Fruit fly (Drosophila melanogaster) whole organism, embryonic: ENCODE measurements around the gene dpp.
A peak's percentile ranks its signal among the peaks of the same experiment; 100 is the strongest.

Source experiments
- Aef1 ChIP-seq: fragments of 200-800 bp; sonication (Bioruptor generic); IDR thresholded peaks from 3 replicates; pipeline ENCODE4 v1.3.6; 2022; ENCODE audit warnings: missing biosample characterization, missing genetic modification characterization
- Antp ChIP-seq: fragments of 200-800 bp; sonication (Bioruptor generic); optimal IDR thresholded peaks from 3 replicates; lab custom pipeline; 2016; ENCODE audit warnings: missing biosample characterization, missing genetic modification characterization
- Asciz ChIP-seq: fragments of 200-800 bp; sonication (Bioruptor generic); optimal IDR thresholded peaks from 2 replicates; lab custom pipeline; 2017; ENCODE audit warnings: missing biosample characterization, mild to moderate bottlenecking, missing genetic modification characterization, missing genetic modification reagents
- Awh ChIP-seq: fragments of 200-800 bp; sonication (Bioruptor generic); IDR thresholded peaks from 2 replicates; pipeline ENCODE4, ENCODE4 v1.3.6; 2022; ENCODE audit warnings: missing biosample characterization, missing genetic modification characterization
- B-H1 ChIP-seq: fragments of 200-800 bp; sonication (Bioruptor generic); IDR thresholded peaks from 3 replicates; pipeline ENCODE4 v1.3.6; 2022; ENCODE audit warnings: missing biosample characterization, missing genetic modification characterization
- CG10321 ChIP-seq: fragments of 200-800 bp; sonication (Bioruptor generic); IDR thresholded peaks from 2 replicates; pipeline ENCODE4 v1.3.6; 2022; ENCODE audit warnings: missing biosample characterization, missing genetic modification characterization
- CG11504 ChIP-seq: fragments of 200-800 bp; sonication (Bioruptor generic); optimal IDR thresholded peaks from 3 replicates; lab custom pipeline; 2019; ENCODE audit warnings: missing biosample characterization, mild to moderate bottlenecking, missing genetic modification characterization, moderate library complexity
- CG12769 ChIP-seq: fragments of 200-800 bp; sonication (Bioruptor generic); optimal IDR thresholded peaks from 2 replicates; lab custom pipeline; 2019; ENCODE audit warnings: missing biosample characterization, mild to moderate bottlenecking, missing genetic modification characterization, moderate library complexity
- CG14860 ChIP-seq: fragments of 200-800 bp; sonication (Bioruptor generic); IDR thresholded peaks from 3 replicates; pipeline ENCODE4 v1.3.6; 2022; ENCODE audit warnings: missing biosample characterization, missing genetic modification characterization; ENCODE audit not compliant: partially characterized antibody
- CG17328 ChIP-seq: fragments of 200-800 bp; sonication (Bioruptor generic); IDR thresholded peaks from 2 replicates; pipeline ENCODE4 v1.3.6; 2022; ENCODE audit warnings: missing biosample characterization, missing genetic modification characterization
- CG17802 ChIP-seq: fragments of 200-800 bp; sonication (Bioruptor generic); optimal IDR thresholded peaks from 2 replicates; lab custom pipeline; 2018; ENCODE audit warnings: missing biosample characterization, mild to moderate bottlenecking, missing genetic modification characterization, moderate library complexity
- CG31365 ChIP-seq: fragments of 200-800 bp; sonication (Bioruptor generic); optimal IDR thresholded peaks from 2 replicates; lab custom pipeline; 2018; ENCODE audit warnings: missing biosample characterization, mild to moderate bottlenecking, missing genetic modification characterization
- CG9437 ChIP-seq: fragments of 200-800 bp; sonication (Bioruptor generic); optimal IDR thresholded peaks from 2 replicates; lab custom pipeline; 2018; ENCODE audit warnings: missing biosample characterization, mild to moderate bottlenecking, missing genetic modification characterization
- Dad ChIP-seq: fragments of 200-800 bp; sonication (Bioruptor generic); optimal IDR thresholded peaks from 3 replicates; lab custom pipeline; 2016; ENCODE audit warnings: missing biosample characterization, missing genetic modification characterization
- Dll ChIP-seq: fragments of 200-800 bp; sonication (Bioruptor generic); IDR thresholded peaks from 4 replicates; pipeline ENCODE4 v1.3.6; 2022; ENCODE audit warnings: missing biosample characterization, missing genetic modification characterization; ENCODE audit not compliant: partially characterized antibody
- HLH54F ChIP-seq: fragments of 200-800 bp; sonication (Bioruptor generic); optimal IDR thresholded peaks from 3 replicates; lab custom pipeline; 2016; ENCODE audit warnings: missing biosample characterization, missing genetic modification characterization
- Med ChIP-seq: fragments of 200-800 bp; sonication (Bioruptor generic); peaks from one replicate; lab custom pipeline; 2016; ENCODE audit warnings: missing biosample characterization, missing genetic modification characterization, mild to moderate bottlenecking, inconsistent platforms, moderate library complexity
- NC2α ChIP-seq: fragments of 200-800 bp; sonication (Bioruptor generic); optimal IDR thresholded peaks from 2 replicates; lab custom pipeline; 2016; ENCODE audit warnings: missing biosample characterization, missing genetic modification characterization
- NFAT ChIP-seq: fragments of 200-800 bp; sonication (Bioruptor generic); IDR thresholded peaks from 2 replicates; pipeline ENCODE4 v1.3.6; 2022; ENCODE audit warnings: missing biosample characterization, missing genetic modification characterization
- Sry-β ChIP-seq: fragments of 200-800 bp; sonication (Bioruptor generic); optimal IDR thresholded peaks from 2 replicates; lab custom pipeline; 2018; ENCODE audit warnings: missing biosample characterization, mild to moderate bottlenecking, missing genetic modification characterization, moderate library complexity
- Trl ChIP-seq, 3 experiments: fragments of >200 bp in 2 of 3; fragments of 200-800 bp in 1 of 3; sonication (Bioruptor generic) in 1 of 3; optimal IDR thresholded peaks; 2 replicates in 1 of 3; 3 replicates in 2 of 3; lab custom pipeline; 2016 to 2017; ENCODE audit warnings: missing biosample characterization in 1 of 3, missing genetic modification characterization in 1 of 3
- Vsx1 ChIP-seq: fragments of 200-800 bp; sonication (Bioruptor generic); optimal IDR thresholded peaks from 2 replicates; lab custom pipeline; 2017; ENCODE audit warnings: missing biosample characterization, mild to moderate bottlenecking, missing genetic modification characterization, missing genetic modification reagents
- abd-A ChIP-seq: fragments of 200-800 bp; sonication (Bioruptor generic); optimal IDR thresholded peaks from 3 replicates; lab custom pipeline; 2019; ENCODE audit warnings: missing biosample characterization, mild to moderate bottlenecking, missing genetic modification characterization, moderate library complexity
- bowl ChIP-seq: fragments of 200-800 bp; sonication (Bioruptor generic); IDR thresholded peaks from 2 replicates; pipeline ENCODE4 v1.3.6; 2022; ENCODE audit warnings: missing biosample characterization, missing genetic modification characterization
- cg ChIP-seq: fragments of 200-800 bp; sonication (Bioruptor generic); optimal IDR thresholded peaks from 3 replicates; lab custom pipeline; 2019; ENCODE audit warnings: missing biosample characterization, mild to moderate bottlenecking, missing genetic modification characterization, moderate library complexity
- chinmo ChIP-seq: fragments of 200-800 bp; sonication (Bioruptor generic); IDR thresholded peaks from 4 replicates; pipeline ENCODE4 v1.3.6; 2022; ENCODE audit warnings: missing biosample characterization, missing genetic modification characterization; ENCODE audit not compliant: partially characterized antibody
- crol ChIP-seq: fragments of 200-800 bp; sonication (Bioruptor generic); IDR thresholded peaks from 2 replicates; pipeline ENCODE4 v1.3.6; 2022; ENCODE audit warnings: missing biosample characterization, missing genetic modification characterization
- grn ChIP-seq: fragments of 200-800 bp; sonication (Bioruptor generic); optimal IDR thresholded peaks from 3 replicates; lab custom pipeline; 2017; ENCODE audit warnings: missing biosample characterization, missing genetic modification characterization
- her ChIP-seq: fragments of 200-800 bp; sonication (Bioruptor generic); optimal IDR thresholded peaks from 2 replicates; lab custom pipeline; 2016; ENCODE audit warnings: missing biosample characterization, missing genetic modification characterization
- oc ChIP-seq: fragments of 200-800 bp; sonication (Bioruptor generic); optimal IDR thresholded peaks from 2 replicates; lab custom pipeline; 2018; ENCODE audit warnings: missing biosample characterization, mild to moderate bottlenecking, missing genetic modification characterization, moderate library complexity
- org-1 ChIP-seq: fragments of 200-800 bp; sonication (Bioruptor generic); optimal IDR thresholded peaks from 2 replicates; lab custom pipeline; 2017; ENCODE audit warnings: missing biosample characterization, missing genetic modification characterization
- pros ChIP-seq: fragments of 200-800 bp; sonication (Bioruptor generic); optimal IDR thresholded peaks from 3 replicates; lab custom pipeline; 2019; ENCODE audit warnings: missing biosample characterization, mild to moderate bottlenecking, missing genetic modification characterization, moderate library complexity
- sd ChIP-seq: fragments of 200-800 bp; sonication (Bioruptor generic); optimal IDR thresholded peaks from 3 replicates; lab custom pipeline; 2018; ENCODE audit warnings: missing biosample characterization, mild to moderate bottlenecking, missing genetic modification characterization, moderate library complexity
- sens ChIP-seq: fragments of 200-800 bp; sonication (Bioruptor generic); peaks from one replicate; lab custom pipeline; 2016; ENCODE audit warnings: missing biosample characterization, missing genetic modification characterization
- seq ChIP-seq: fragments of 200-800 bp; sonication (Bioruptor generic); IDR thresholded peaks from 2 replicates; pipeline ENCODE4 v1.3.6; 2022; ENCODE audit warnings: missing biosample characterization, missing genetic modification characterization
- slp2 ChIP-seq: fragments of 200-800 bp; sonication (Bioruptor generic); optimal IDR thresholded peaks from 2 replicates; lab custom pipeline; 2016; ENCODE audit warnings: missing biosample characterization, missing genetic modification characterization
- tx ChIP-seq: fragments of 200-800 bp; sonication (Bioruptor generic); optimal IDR thresholded peaks from 2 replicates; lab custom pipeline; 2016; ENCODE audit warnings: missing biosample characterization, missing genetic modification characterization
- vvl ChIP-seq: fragments of 200-800 bp; sonication (Bioruptor generic); IDR thresholded peaks from 2 replicates; pipeline ENCODE4 v1.3.6; 2022; ENCODE audit warnings: missing biosample characterization, missing genetic modification characterization
- z ChIP-seq: fragments of 200-800 bp; sonication (Bioruptor generic); IDR thresholded peaks from 3 replicates; pipeline ENCODE4 v1.3.6; 2022; ENCODE audit warnings: missing biosample characterization, missing genetic modification characterization
- zen ChIP-seq: fragments of 200-800 bp; sonication (Bioruptor generic); optimal IDR thresholded peaks from 3 replicates; lab custom pipeline; 2018; ENCODE audit warnings: missing biosample characterization, mild to moderate bottlenecking, missing genetic modification characterization, moderate library complexity

dpp gene

DNA sequence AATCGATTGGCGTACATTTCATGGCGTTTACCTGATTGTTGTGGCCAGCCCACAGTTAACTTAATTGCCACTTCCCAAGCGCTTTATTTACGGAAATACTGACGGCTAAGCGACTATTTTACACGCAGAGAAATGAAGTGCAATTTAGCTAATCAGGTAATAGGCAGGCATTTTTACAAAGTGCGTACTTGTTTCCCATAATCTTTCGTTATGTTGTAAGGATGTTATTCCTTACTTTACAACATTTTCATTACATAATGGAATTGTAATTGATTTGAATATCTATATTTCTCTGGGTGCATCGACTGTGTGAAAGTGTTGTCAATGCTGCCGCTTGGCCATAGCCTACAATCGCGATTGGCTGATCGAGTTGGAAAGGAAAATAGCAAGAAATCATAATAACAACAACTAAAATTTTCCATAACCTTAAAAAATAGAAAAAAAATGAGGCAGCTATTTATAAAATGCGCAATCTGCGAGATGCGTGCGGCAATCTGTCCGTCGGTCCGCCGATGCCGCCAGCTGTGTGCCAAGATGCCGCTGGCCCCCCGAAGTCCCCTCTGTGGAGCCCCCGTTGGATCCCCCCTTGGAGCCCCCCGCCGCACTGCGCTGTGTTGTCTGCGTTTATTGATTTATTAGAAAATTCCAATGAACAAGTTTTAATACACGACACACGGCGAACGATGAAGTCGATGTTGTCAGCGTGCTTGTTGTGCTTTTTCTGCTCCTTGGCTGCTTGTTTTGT, 1.6 kb upstream of the dpp start (continued):
- peak; percentile 17 for TF ChIP-seq Dad
- no peak for TF ChIP-seq tx (GFP tag; lab: Kevin White, UChicago)
- no peak for TF ChIP-seq Vsx1
- TF ChIP-seq sens (GFP tag; lab: Kevin White, UChicago) = peak; percentile 89
- TF ChIP-seq Aef1 (GFP tag; lab: Robert Waterston, UW) = peak; percentile 54; the same call in 2 of the 3 replicates
- peak; percentile 20 for TF ChIP-seq slp2 (GFP tag; lab: Kevin White, UChicago)
- no peak for TF ChIP-seq zen (tag; lab: Kevin White, UChicago)
- TF ChIP-seq B-H1 = peak; percentile 48; the same call in 2 of the 3 replicates
- peak; percentile 33 for TF ChIP-seq org-1 (GFP tag; lab: Kevin White, UChicago)
- TF ChIP-seq her (GFP tag; lab: Kevin White, UChicago) = no peak

DNA sequence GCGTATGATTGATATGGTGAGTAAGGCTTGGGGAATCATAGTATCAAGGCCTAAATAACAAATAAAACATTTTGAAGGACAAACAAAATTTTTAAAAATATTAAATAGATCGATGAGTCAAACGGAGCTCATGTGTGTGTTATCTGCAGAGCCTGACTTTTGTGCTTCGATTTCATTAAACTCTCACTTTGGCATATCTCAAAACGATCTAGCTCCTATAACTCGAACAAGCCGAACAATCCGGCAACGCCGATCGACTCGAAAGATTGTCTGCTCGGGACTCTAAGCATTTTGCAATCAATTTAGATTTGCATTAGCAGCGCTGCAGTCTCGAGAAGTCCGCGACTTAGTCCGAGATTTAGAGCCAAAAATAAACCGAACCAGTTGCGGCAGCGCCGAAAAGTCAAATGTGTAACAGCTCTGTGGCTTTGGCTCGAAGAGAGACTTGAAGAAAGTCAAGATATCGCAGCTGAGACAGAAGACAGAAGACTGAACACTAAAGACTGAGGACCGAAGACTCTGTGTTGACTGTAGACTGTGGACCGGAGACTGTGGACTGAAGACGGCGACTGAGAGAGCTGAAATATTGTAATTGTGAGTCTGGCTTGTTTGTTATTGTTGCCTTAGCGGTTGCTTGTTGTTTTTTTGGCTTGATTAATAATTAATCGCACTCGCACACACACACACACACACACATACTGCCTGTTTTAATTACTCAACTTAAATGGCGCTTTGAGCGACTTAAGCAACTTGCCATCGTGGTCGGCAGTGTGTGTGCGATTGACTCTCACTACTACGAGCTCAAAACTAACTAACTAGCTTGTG, 576 bp upstream of the dpp start:
- TF ChIP-seq seq (GFP tag; lab: Robert Waterston, UW) = no peak
- peak; percentile 39; the same call in 1 of the 2 replicates for TF ChIP-seq vvl (GFP tag; lab: Robert Waterston, UW)
- TF ChIP-seq Antp = no peak
- peak; percentile 50 for TF ChIP-seq cg (GFP tag; lab: Kevin White, UChicago)
- peak; percentile 100 for TF ChIP-seq pros (GFP tag; lab: Kevin White, UChicago)
- peak; percentile 60 for TF ChIP-seq sens (GFP tag; lab: Kevin White, UChicago)
- peak in 1 of 2 experiments; percentile 52 for TF ChIP-seq Trl (optimal IDR thresholded peaks at IDR 0.05; lab: Kevin White, UChicago)
- TF ChIP-seq Trl (GFP tag; optimal IDR thresholded peaks at IDR 0.05; lab: Kevin White, UChicago) = no peak
- TF ChIP-seq Sry-β = no peak
- TF ChIP-seq Asciz (GFP tag; lab: Kevin White, UChicago) = no peak
- TF ChIP-seq abd-A = peak; percentile 78
- peak; percentile 37 for TF ChIP-seq Med (GFP tag; lab: Kevin White, UChicago)
- TF ChIP-seq CG11504 (tag; lab: Kevin White, UChicago) = peak; percentile 3
- peak; percentile 75; the same call in 1 of the 4 replicates for TF ChIP-seq chinmo (GFP tag; lab: Robert Waterston, UW)
- peak; percentile 43; the same call in 1 of the 2 replicates for TF ChIP-seq Awh (GFP tag; lab: Robert Waterston, UW)
- TF ChIP-seq z (GFP tag; lab: Robert Waterston, UW) = peak; percentile 81

DNA sequence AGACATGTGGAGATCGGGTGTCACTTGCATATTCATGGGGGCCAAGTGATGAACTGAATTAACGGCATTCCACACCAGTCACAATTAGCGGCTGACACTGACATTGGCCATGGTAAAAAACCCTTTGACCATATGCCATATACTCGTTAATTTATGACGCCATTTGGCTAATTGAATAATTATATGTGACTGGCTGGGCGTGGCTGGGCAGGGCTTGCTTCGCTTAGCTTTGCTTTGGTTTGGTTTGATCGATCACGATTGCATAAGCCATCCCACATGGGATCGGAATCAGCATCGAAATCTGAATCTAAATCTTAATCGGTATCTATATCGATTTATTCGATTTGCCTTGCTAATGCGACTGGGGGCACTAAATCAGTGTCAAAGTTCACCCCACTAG, 1.4 kb downstream of the dpp start:
- TF ChIP-seq CG17328 (GFP tag; lab: Robert Waterston, UW) (no peak), Awh (GFP tag; lab: Robert Waterston, UW) (peak; percentile 77), sd (tag; lab: Kevin White, UChicago) (peak; percentile 10), CG14860 (GFP tag; lab: Robert Waterston, UW) (no peak)

DNA sequence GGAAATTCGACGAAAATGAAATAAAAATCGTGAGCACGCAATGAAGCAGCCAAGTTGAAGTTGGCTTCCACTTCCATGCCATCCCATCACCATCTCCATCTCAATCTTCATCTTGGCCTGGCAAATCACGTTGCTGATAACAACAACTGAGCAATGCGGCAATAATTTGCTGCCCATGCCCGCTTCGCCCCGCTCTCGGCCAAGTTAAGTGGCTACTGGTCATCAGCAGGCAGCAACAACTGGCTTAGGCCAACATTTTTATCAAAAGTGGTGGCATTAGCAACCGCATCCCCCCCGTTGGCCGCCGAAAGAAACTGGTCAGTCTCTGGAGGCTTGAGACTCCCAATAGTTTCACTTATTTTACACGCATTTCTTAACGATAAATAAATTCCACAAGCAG, 2.1 kb downstream of the dpp start:
- TF ChIP-seq CG9437 (no peak), CG31365 (tag; lab: Kevin White, UChicago) (no peak), sd (tag; lab: Kevin White, UChicago) (peak; percentile 80), oc (tag; lab: Kevin White, UChicago) (peak; percentile 43), grn (GFP tag; lab: Kevin White, UChicago) (peak; percentile 12), CG17802 (tag; lab: Kevin White, UChicago) (no peak), crol (GFP tag; lab: Robert Waterston, UW) (peak; percentile 59), bowl (0 out of 2 replicates have a peak, but pooled peaks have one; percentile 56), CG10321 (GFP tag; lab: Robert Waterston, UW) (no peak), pros (GFP tag; lab: Kevin White, UChicago) (peak; percentile 93), CG12769 (tag; lab: Kevin White, UChicago) (peak; percentile 36), NFAT (GFP tag; lab: Robert Waterston, UW) (no peak), Dll (GFP tag; lab: Robert Waterston, UW) (no peak), HLH54F (GFP tag; lab: Kevin White, UChicago) (no peak), NC2α (GFP tag; lab: Kevin White, UChicago) (no peak)
